Worm (Caenorhabditis elegans) whole organism, mixed stage, embryonic: ENCODE measurements around the gene unc-17.

ENCODE experiments used
- blmp-1 ChIP-seq: fragments of 150-350 bp; optimal IDR thresholded peaks from 2 replicates; lab custom pipeline; 2014; ENCODE audit warnings: missing biosample characterization, missing genetic modification characterization
- ces-1 ChIP-seq: fragments of 150-350 bp; optimal IDR thresholded peaks from 2 replicates; lab custom pipeline; 2014; ENCODE audit warnings: missing biosample characterization, missing genetic modification reagents, missing genetic modification characterization
- hlh-1 ChIP-seq: fragments of 150-350 bp; optimal IDR thresholded peaks from 2 replicates; lab custom pipeline; 2014; ENCODE audit warnings: missing biosample characterization, missing genetic modification reagents, missing genetic modification characterization
- lin-13 ChIP-seq: fragments of 150-350 bp; optimal IDR thresholded peaks from 2 replicates; lab custom pipeline; 2014; ENCODE audit warnings: missing biosample characterization, missing genetic modification characterization
- nhr-28 ChIP-seq: fragments of 150-350 bp; optimal IDR thresholded peaks from 2 replicates; lab custom pipeline; 2014; ENCODE audit warnings: missing biosample characterization, missing genetic modification characterization
- sptf-1 ChIP-seq: sonication (generic microtip); optimal IDR thresholded peaks from 2 replicates; lab custom pipeline; 2017; ENCODE audit warnings: mild to moderate bottlenecking, missing genetic modification characterization, moderate library complexity, missing compliant biosample characterization
- unc-62 ChIP-seq: fragments of 150-350 bp; optimal IDR thresholded peaks from 2 replicates; lab custom pipeline; 2014; ENCODE audit warnings: missing biosample characterization, missing genetic modification reagents, missing genetic modification characterization
- zip-8 ChIP-seq: fragments of 150-350 bp; optimal IDR thresholded peaks from 2 replicates; lab custom pipeline; 2014; ENCODE audit warnings: missing biosample characterization, missing genetic modification characterization
- ztf-11 ChIP-seq: fragments of 150-350 bp; optimal IDR thresholded peaks from 2 replicates; lab custom pipeline; 2014; ENCODE audit warnings: missing biosample characterization, missing genetic modification characterization

- TF ChIP-seq sptf-1 (tag; lab: Kevin White, UChicago) (no peak), ztf-11 (tag; lab: Kevin White, UChicago) (no peak), blmp-1 (no peak), lin-13 (no peak), ces-1 (GFP tag; lab: Kevin White, UChicago) (no peak), nhr-28 (no peak), unc-62 (GFP tag; lab: Kevin White, UChicago) (no peak), zip-8 (tag; lab: Kevin White, UChicago) (no peak), hlh-1 (tag; lab: Kevin White, UChicago) (no peak)
Measured at ce11 chrIV:3659951-3660350, 35.5 kb upstream of the unc-17 start.
